Fruit fly (Drosophila melanogaster) whole organism, embryonic: ENCODE measurements around the gene euc.

Experiments used
- Ada2b ChIP-seq: fragments of 200-800 bp; sonication (Bioruptor generic); IDR thresholded peaks from 2 replicates; pipeline ENCODE4 v1.3.6; 2022; ENCODE audit warnings: missing biosample characterization, missing genetic modification characterization
- CG15269 ChIP-seq: fragments of 200-800 bp; sonication (Bioruptor generic); optimal IDR thresholded peaks from 2 replicates; lab custom pipeline; 2018; ENCODE audit warnings: missing biosample characterization, mild to moderate bottlenecking, missing genetic modification characterization, moderate library complexity
- CG1602 ChIP-seq: fragments of 200-800 bp; sonication (Bioruptor generic); optimal IDR thresholded peaks from 3 replicates; lab custom pipeline; 2016; ENCODE audit warnings: missing biosample characterization, missing genetic modification characterization
- CG1603 ChIP-seq: fragments of 200-800 bp; sonication (Bioruptor generic); optimal IDR thresholded peaks from 2 replicates; lab custom pipeline; 2019; ENCODE audit warnings: missing biosample characterization, mild to moderate bottlenecking, missing genetic modification characterization, moderate library complexity
- CG17385 ChIP-seq: fragments of 200-800 bp; sonication (Bioruptor generic); optimal IDR thresholded peaks from 3 replicates; lab custom pipeline; 2018; ENCODE audit warnings: missing biosample characterization, mild to moderate bottlenecking, missing genetic modification characterization
- CG30403 ChIP-seq: fragments of 200-800 bp; sonication (Bioruptor generic); optimal IDR thresholded peaks from 3 replicates; lab custom pipeline; 2016; ENCODE audit warnings: missing biosample characterization, missing genetic modification characterization
- CG31388 ChIP-seq: fragments of 200-800 bp; sonication (Bioruptor generic); optimal IDR thresholded peaks from 2 replicates; lab custom pipeline; 2016; ENCODE audit warnings: missing biosample characterization, missing genetic modification characterization
- CG31441 ChIP-seq: fragments of 200-800 bp; sonication (Bioruptor generic); IDR thresholded peaks from 2 replicates; pipeline ENCODE4 v1.3.6; 2022; ENCODE audit warnings: missing biosample characterization, missing genetic modification characterization
- CG33213 ChIP-seq: fragments of 200-800 bp; sonication (Bioruptor generic); optimal IDR thresholded peaks from 3 replicates; lab custom pipeline; 2016; ENCODE audit warnings: missing biosample characterization, missing genetic modification characterization
- CG33557 ChIP-seq: fragments of 200-800 bp; sonication (Bioruptor generic); optimal IDR thresholded peaks from 2 replicates; lab custom pipeline; 2019; ENCODE audit warnings: missing biosample characterization, mild to moderate bottlenecking, missing genetic modification characterization, moderate library complexity
- CG3838 ChIP-seq: fragments of 200-800 bp; sonication (Bioruptor generic); optimal IDR thresholded peaks from 3 replicates; lab custom pipeline; 2016; ENCODE audit warnings: missing biosample characterization, missing genetic modification characterization
- CG7372 ChIP-seq: fragments of 200-800 bp; sonication (Bioruptor generic); IDR thresholded peaks from 2 replicates; pipeline ENCODE4 v1.3.6; 2022; ENCODE audit warnings: missing biosample characterization, missing genetic modification characterization
- CG7928 ChIP-seq: fragments of 200-800 bp; sonication (Bioruptor generic); optimal IDR thresholded peaks from 2 replicates; lab custom pipeline; 2017; ENCODE audit warnings: missing biosample characterization, mild to moderate bottlenecking, missing genetic modification characterization
- CG7963 ChIP-seq: fragments of 200-800 bp; sonication (Bioruptor generic); IDR thresholded peaks from 3 replicates; pipeline ENCODE4 v1.3.6; 2022; ENCODE audit warnings: missing biosample characterization, missing genetic modification characterization; ENCODE audit not compliant: partially characterized antibody
- CG9437 ChIP-seq: fragments of 200-800 bp; sonication (Bioruptor generic); optimal IDR thresholded peaks from 2 replicates; lab custom pipeline; 2018; ENCODE audit warnings: missing biosample characterization, mild to moderate bottlenecking, missing genetic modification characterization
- CG9727 ChIP-seq: fragments of 200-800 bp; sonication (Bioruptor generic); optimal IDR thresholded peaks from 3 replicates; lab custom pipeline; 2017; ENCODE audit warnings: missing biosample characterization, mild to moderate bottlenecking, missing genetic modification characterization
- Deaf1 ChIP-seq: fragments of 200-800 bp; optimal IDR thresholded peaks from 3 replicates; lab custom pipeline; 2019; ENCODE audit warnings: missing biosample characterization, mild to moderate bottlenecking, missing genetic modification characterization, moderate library complexity
- Dip3 ChIP-seq: fragments of 200-800 bp; sonication (Bioruptor generic); optimal IDR thresholded peaks from 3 replicates; lab custom pipeline; 2016; ENCODE audit warnings: missing biosample characterization, missing genetic modification characterization
- Doc2 ChIP-seq: fragments of 200-800 bp; sonication (Bioruptor generic); IDR thresholded peaks from 2 replicates; pipeline ENCODE4 v1.3.6; 2022; ENCODE audit warnings: missing biosample characterization, missing genetic modification characterization
- Doc3 ChIP-seq: fragments of 200-800 bp; sonication (Bioruptor generic); IDR thresholded peaks from 3 replicates; pipeline ENCODE4 v1.3.6; 2022; ENCODE audit warnings: missing biosample characterization, missing genetic modification characterization; ENCODE audit not compliant: partially characterized antibody
- Elba2 ChIP-seq: fragments of 200-800 bp; sonication (Bioruptor generic); optimal IDR thresholded peaks from 3 replicates; lab custom pipeline; 2016; ENCODE audit warnings: missing biosample characterization, missing genetic modification characterization
- Jarid2 ChIP-seq: fragments of 200-800 bp; sonication (Bioruptor generic); optimal IDR thresholded peaks from 3 replicates; lab custom pipeline; 2017; ENCODE audit warnings: mild to moderate bottlenecking, missing biosample characterization, missing genetic modification reagents, missing genetic modification characterization
- Mad ChIP-seq: fragments of 200-800 bp; sonication (Bioruptor generic); optimal IDR thresholded peaks from 2 replicates; lab custom pipeline; 2016; ENCODE audit warnings: missing biosample characterization, missing genetic modification characterization
- NC2β ChIP-seq: fragments of 200-800 bp; sonication (Bioruptor generic); optimal IDR thresholded peaks from 2 replicates; lab custom pipeline; 2016; ENCODE audit warnings: missing biosample characterization, missing genetic modification characterization
- Nf-YA ChIP-seq: fragments of 200-800 bp; sonication (Bioruptor generic); IDR thresholded peaks from 2 replicates; pipeline ENCODE4 v1.3.6; 2022; ENCODE audit warnings: missing biosample characterization, missing genetic modification characterization
- Sin3A ChIP-seq: fragments of >200 bp; optimal IDR thresholded peaks from 2 replicates; lab custom pipeline; 2018
- Spps ChIP-seq: fragments of 200-800 bp; sonication (Bioruptor generic); optimal IDR thresholded peaks from 2 replicates; lab custom pipeline; 2018; ENCODE audit warnings: missing biosample characterization, mild to moderate bottlenecking, missing genetic modification characterization
- Ssrp ChIP-seq: fragments of 200-800 bp; sonication (Bioruptor generic); optimal IDR thresholded peaks from 2 replicates; lab custom pipeline; 2018; ENCODE audit warnings: missing biosample characterization, mild to moderate bottlenecking, missing genetic modification characterization, moderate library complexity
- ase ChIP-seq: fragments of 200-800 bp; sonication (Bioruptor generic); IDR thresholded peaks from 3 replicates; pipeline ENCODE4 v1.3.6; 2022; ENCODE audit warnings: missing biosample characterization, missing genetic modification characterization
- bab2 ChIP-seq: fragments of 200-800 bp; sonication (Bioruptor generic); optimal IDR thresholded peaks from 2 replicates; lab custom pipeline; 2016; ENCODE audit warnings: missing biosample characterization, missing genetic modification characterization
- bsh ChIP-seq, 2 experiments: fragments of 200-800 bp; sonication (Bioruptor generic); optimal IDR thresholded peaks; 2 replicates each; lab custom pipeline; 2017 to 2018; ENCODE audit warnings: mild to moderate bottlenecking in 2 of 2, missing biosample characterization in 2 of 2, missing genetic modification characterization in 2 of 2, moderate library complexity in 1 of 2
- da ChIP-seq: fragments of 200-800 bp; sonication (Bioruptor generic); optimal IDR thresholded peaks from 2 replicates; lab custom pipeline; 2016; ENCODE audit warnings: missing biosample characterization, missing genetic modification characterization
- dpn ChIP-seq, 2 experiments: fragments of 200-800 bp; sonication (Bioruptor generic); optimal IDR thresholded peaks; 3 replicates each; lab custom pipeline; 2016; ENCODE audit warnings: missing biosample characterization in 2 of 2, missing genetic modification characterization in 2 of 2
- fu2 ChIP-seq: fragments of 200-800 bp; sonication (Bioruptor generic); optimal IDR thresholded peaks from 2 replicates; lab custom pipeline; 2016; ENCODE audit warnings: missing biosample characterization, missing genetic modification characterization
- hbn ChIP-seq: fragments of 200-800 bp; sonication (Bioruptor generic); IDR thresholded peaks from 2 replicates; pipeline ENCODE4 v1.3.6; 2022; ENCODE audit warnings: missing biosample characterization, missing genetic modification characterization; ENCODE audit not compliant: partially characterized antibody
- ind ChIP-seq: fragments of 200-800 bp; sonication (Bioruptor generic); optimal IDR thresholded peaks from 3 replicates; lab custom pipeline; 2016; ENCODE audit warnings: missing biosample characterization, missing genetic modification characterization
- jumu ChIP-seq: fragments of 200-800 bp; sonication (Bioruptor generic); optimal IDR thresholded peaks from 3 replicates; lab custom pipeline; 2016; ENCODE audit warnings: missing biosample characterization, missing genetic modification characterization
- phol ChIP-seq: fragments of 200-800 bp; sonication (Bioruptor generic); optimal IDR thresholded peaks from 3 replicates; lab custom pipeline; 2018; ENCODE audit warnings: missing biosample characterization, mild to moderate bottlenecking, missing genetic modification characterization, moderate library complexity
- prd ChIP-seq, 3 experiments: fragments of >200 bp in 2 of 3; fragments of 200-800 bp in 1 of 3; sonication (Bioruptor generic) in 1 of 3; optimal IDR thresholded peaks in 2 of 3; IDR thresholded peaks in 1 of 3; 2 replicates in 2 of 3; 3 replicates in 1 of 3; pipeline versions ENCODE4 v1.3.6 to Lab custom; 2017 to 2022; ENCODE audit warnings: missing biosample characterization in 1 of 3, missing genetic modification characterization in 1 of 3
- run ChIP-seq: fragments of 200-800 bp; sonication (Bioruptor generic); optimal IDR thresholded peaks from 3 replicates; lab custom pipeline; 2018; ENCODE audit warnings: missing biosample characterization, mild to moderate bottlenecking, missing genetic modification characterization
- sens-2 ChIP-seq: fragments of 200-800 bp; sonication (Bioruptor generic); IDR thresholded peaks from 2 replicates; pipeline ENCODE4 v1.3.6; 2022; ENCODE audit warnings: missing biosample characterization, missing genetic modification characterization
- sim ChIP-seq: fragments of 200-800 bp; sonication (Bioruptor generic); IDR thresholded peaks from 2 replicates; pipeline ENCODE4 v1.3.6; 2022; ENCODE audit warnings: missing biosample characterization, missing genetic modification characterization
- stc ChIP-seq: fragments of 200-800 bp; sonication (Bioruptor generic); IDR thresholded peaks from 2 replicates; pipeline ENCODE4 v1.3.6; 2022; ENCODE audit warnings: missing biosample characterization, missing genetic modification characterization
- sug ChIP-seq: fragments of 200-800 bp; optimal IDR thresholded peaks from 2 replicates; lab custom pipeline; 2019; ENCODE audit warnings: missing biosample characterization, mild to moderate bottlenecking, missing genetic modification characterization, moderate library complexity
- tap ChIP-seq: fragments of 200-800 bp; optimal IDR thresholded peaks from 3 replicates; lab custom pipeline; 2019; ENCODE audit warnings: missing biosample characterization, mild to moderate bottlenecking, missing genetic modification characterization, moderate library complexity
- tgo ChIP-seq: fragments of 200-800 bp; sonication (Bioruptor generic); IDR thresholded peaks from 3 replicates; pipeline ENCODE4 v1.3.6; 2022; ENCODE audit warnings: missing biosample characterization, missing genetic modification characterization
- toy ChIP-seq: fragments of 200-800 bp; sonication (Bioruptor generic); IDR thresholded peaks from 2 replicates; pipeline ENCODE4 v1.3.6; 2022; ENCODE audit warnings: missing biosample characterization, missing genetic modification characterization
- wek ChIP-seq: fragments of 200-800 bp; sonication (Bioruptor generic); optimal IDR thresholded peaks from 3 replicates; lab custom pipeline; 2018; ENCODE audit warnings: missing biosample characterization, mild to moderate bottlenecking, missing genetic modification characterization, moderate library complexity
- yki ChIP-seq: fragments of >200 bp; optimal IDR thresholded peaks from 3 replicates; lab custom pipeline; 2018
- z ChIP-seq: fragments of 200-800 bp; sonication (Bioruptor generic); IDR thresholded peaks from 3 replicates; pipeline ENCODE4 v1.3.6; 2022; ENCODE audit warnings: missing biosample characterization, missing genetic modification characterization

The euc gene

dm6 chr3R:19014742-19015422 lies 36.3 kb upstream of the euc start (continued):
- peak in 1 of 2 experiments; percentile 80 for TF ChIP-seq bsh (GFP tag; optimal IDR thresholded peaks at IDR 0.05; lab: Kevin White, UChicago)
- TF ChIP-seq CG33557, result no peak
- TF ChIP-seq tap (tag; lab: Kevin White, UChicago), result peak; percentile 48
- TF ChIP-seq CG1603 (tag; lab: Kevin White, UChicago), result no peak
- no peak for TF ChIP-seq Nf-YA (GFP tag; lab: Robert Waterston, UW)
- peak; percentile 31 for TF ChIP-seq CG30403 (GFP tag; lab: Kevin White, UChicago)
- no peak for TF ChIP-seq Elba2 (GFP tag; lab: Kevin White, UChicago)
- TF ChIP-seq CG3838 (GFP tag; lab: Kevin White, UChicago), result no peak
- TF ChIP-seq stc (GFP tag; lab: Robert Waterston, UW), result peak; percentile 58
- no peak for TF ChIP-seq Sin3A (lab: Kevin White, UChicago)
- TF ChIP-seq fu2 (GFP tag; lab: Kevin White, UChicago), result no peak
- TF ChIP-seq sens-2 (GFP tag; lab: Robert Waterston, UW), result no peak
- no peak for TF ChIP-seq Dip3 (GFP tag; lab: Kevin White, UChicago)
- TF ChIP-seq NC2β (GFP tag; lab: Kevin White, UChicago), result no peak
- TF ChIP-seq Mad (GFP tag; lab: Kevin White, UChicago), result no peak
- no peak for TF ChIP-seq Doc2 (GFP tag; lab: Robert Waterston, UW)
- no peak for TF ChIP-seq Jarid2 (GFP tag; lab: Kevin White, UChicago)
- peak; percentile 69 for TF ChIP-seq sim (GFP tag; lab: Robert Waterston, UW)
- no peak for TF ChIP-seq CG7372 (GFP tag; lab: Robert Waterston, UW)
- peak; percentile 64 for TF ChIP-seq phol (tag; lab: Kevin White, UChicago)
- TF ChIP-seq ase (GFP tag; lab: Robert Waterston, UW), result no peak
- TF ChIP-seq da (GFP tag; lab: Kevin White, UChicago), result no peak
- TF ChIP-seq CG33213 (GFP tag; lab: Kevin White, UChicago), result no peak
- 0 out of 3 replicates have a peak, but pooled peaks have one; percentile 30 for TF ChIP-seq z
- TF ChIP-seq CG7963 (GFP tag; lab: Robert Waterston, UW), result no peak
- no peak for TF ChIP-seq CG7928 (GFP tag; lab: Kevin White, UChicago)
- TF ChIP-seq sug (tag; lab: Kevin White, UChicago), result no peak
- TF ChIP-seq Ssrp (tag; lab: Kevin White, UChicago), result peak; percentile 68
- peak; percentile 18 for TF ChIP-seq CG17385 (GFP tag; lab: Kevin White, UChicago)
- peak; percentile 14; the same call in 1 of the 3 replicates for TF ChIP-seq tgo (GFP tag; lab: Robert Waterston, UW)
- TF ChIP-seq Spps, result peak; percentile 44
- no peak for TF ChIP-seq toy
- no peak for TF ChIP-seq prd (optimal IDR thresholded peaks at IDR 0.05; lab: Kevin White, UChicago)
- TF ChIP-seq prd (GFP tag; IDR thresholded peaks at IDR 0.05; lab: Robert Waterston, UW), result peak; percentile 56; the same call in 1 of the 3 replicates
- TF ChIP-seq Ada2b (GFP tag; lab: Robert Waterston, UW), result peak; percentile 8; the same call in 1 of the 2 replicates
- TF ChIP-seq run (tag; lab: Kevin White, UChicago), result no peak
- TF ChIP-seq CG9437, result peak; percentile 20
- peak; percentile 66 for TF ChIP-seq CG31441
- TF ChIP-seq CG1602 (GFP tag; lab: Kevin White, UChicago), result peak; percentile 32
- TF ChIP-seq wek (GFP tag; lab: Kevin White, UChicago), result no peak
- TF ChIP-seq CG31388 (GFP tag; lab: Kevin White, UChicago), result no peak
- peak; percentile 22 for TF ChIP-seq CG15269 (tag; lab: Kevin White, UChicago)
- TF ChIP-seq Deaf1, result no peak
- TF ChIP-seq dpn (GFP tag; optimal IDR thresholded peaks at IDR 0.05; lab: Kevin White, UChicago), result peak in 1 of 2 experiments; percentile 16
- TF ChIP-seq hbn, result no peak
- no peak for TF ChIP-seq Doc3
- TF ChIP-seq yki (lab: Kevin White, UChicago), result no peak
- TF ChIP-seq jumu (GFP tag; lab: Kevin White, UChicago), result no peak
- no peak for TF ChIP-seq ind
- TF ChIP-seq bab2 (GFP tag; lab: Kevin White, UChicago), result no peak
- TF ChIP-seq CG9727 (GFP tag; lab: Kevin White, UChicago), result peak; percentile 25
